Worm (Caenorhabditis elegans): ENCODE measurements around the gene C28D4.10.

DNA sequence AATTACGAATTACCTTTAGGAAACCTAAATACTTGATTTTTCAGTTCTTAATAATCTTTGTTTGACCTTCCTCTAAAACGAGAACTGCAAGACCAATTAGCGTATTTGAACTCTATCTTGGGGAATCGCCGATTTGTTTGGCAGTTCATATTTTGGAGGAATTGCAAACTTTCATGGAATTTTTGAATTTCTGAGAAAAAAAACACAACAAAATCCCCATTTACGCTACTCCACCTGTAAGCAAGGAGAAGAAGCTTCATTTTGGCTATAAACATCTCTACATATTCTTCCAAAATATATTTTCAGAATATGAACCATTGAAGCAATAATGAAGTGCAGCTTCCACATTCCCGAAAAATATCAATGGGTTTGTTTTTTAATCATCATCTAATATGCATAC lies 45.4 kb upstream of the C28D4.10 start, which contains the start of gene twk-9:
- TF ChIP-seq fkh-10 (GFP tag; optimal IDR thresholded peaks at IDR 0.05) (no peak), lsy-2 (tag; optimal IDR thresholded peaks at IDR 0.05) (no peak), elt-2 (tag; optimal IDR thresholded peaks at IDR 0.05) (no peak), snu-23 (GFP tag; optimal IDR thresholded peaks at IDR 0.05) (no peak), mab-9 (GFP tag; IDR thresholded peaks at IDR 0.05) (no peak)
